Worm (Caenorhabditis elegans) whole organism, L1 larva: ENCODE measurements around the gene dph-2.

Experiments used
- egl-13 ChIP-seq: sonication (generic microtip); optimal IDR thresholded peaks from 2 replicates; lab custom pipeline; 2016; ENCODE audit warnings: missing genotype, missing genetic modification reagents, missing genetic modification characterization, missing compliant biosample characterization
- egl-27 ChIP-seq, 2 experiments: fragments of 150-350 bp in 1 of 2; sonication (generic microtip); optimal IDR thresholded peaks; 3 replicates each; lab custom pipeline; 2017 to 2018; ENCODE audit warnings: missing biosample characterization in 2 of 2, missing genetic modification characterization in 2 of 2, missing genetic modification reagents in 2 of 2
- grh-1 ChIP-seq: fragments of 200-800 bp; sonication (Bioruptor generic); IDR thresholded peaks from 2 replicates; pipeline ENCODE4 v1.3.6; 2022; ENCODE audit warnings: missing genetic modification reagents, missing genetic modification characterization, missing compliant biosample characterization
- nhr-237 ChIP-seq: fragments of 150-350 bp; optimal IDR thresholded peaks from 2 replicates; lab custom pipeline; 2014; ENCODE audit warnings: missing biosample characterization, missing genetic modification characterization
- snpc-4 ChIP-seq: fragments of 150-350 bp; optimal IDR thresholded peaks from 2 replicates; lab custom pipeline; 2014; ENCODE audit warnings: missing biosample characterization, missing genetic modification characterization

ce11 chrII:10684954-10685353 is 29.1 kb downstream of the dph-2 start:
- TF ChIP-seq grh-1 (GFP tag; lab: Robert Waterston, UW) (no peak), nhr-237 (tag; lab: Kevin White, UChicago) (no peak), egl-27 (tag; optimal IDR thresholded peaks at IDR 0.05; lab: Kevin White, UChicago) (no peak), snpc-4 (tag; lab: Kevin White, UChicago) (no peak), egl-13 (tag; lab: Kevin White, UChicago) (no peak)
